Worm (Caenorhabditis elegans) whole organism, L4 larva: ENCODE measurements around the gene D1086.19.

Experiments used
- R02D3.7 ChIP-seq: fragments of 150-350 bp; sonication (generic microtip); optimal IDR thresholded peaks from 3 replicates; lab custom pipeline; 2014; ENCODE audit warnings: missing biosample characterization, missing genetic modification characterization
- ceh-62 ChIP-seq: sonication (generic microtip); optimal IDR thresholded peaks from 2 replicates; lab custom pipeline; 2017; ENCODE audit warnings: missing biosample characterization, missing genetic modification characterization
- dpl-1 ChIP-seq: fragments of 150-350 bp; optimal IDR thresholded peaks from 2 replicates; lab custom pipeline; 2014; ENCODE audit warnings: missing biosample characterization, missing genetic modification reagents, missing genetic modification characterization
- jun-1 ChIP-seq: fragments of 150-350 bp; optimal IDR thresholded peaks from 2 replicates; lab custom pipeline; 2014; ENCODE audit warnings: missing biosample characterization, missing genetic modification reagents, missing genetic modification characterization
- lsy-2 ChIP-seq, 2 experiments: fragments of 150-350 bp in 1 of 2; sonication (generic microtip) in 1 of 2; optimal IDR thresholded peaks; 2 replicates each; lab custom pipeline; 2014 to 2017; ENCODE audit warnings: missing biosample characterization in 2 of 2, missing genetic modification characterization in 2 of 2
- mxl-3 ChIP-seq: fragments of 200-800 bp; sonication (Bioruptor generic); optimal IDR thresholded peaks from 2 replicates; lab custom pipeline; 2018; ENCODE audit warnings: mild to moderate bottlenecking, missing genetic modification characterization, missing compliant biosample characterization
- nhr-11 ChIP-seq: fragments of 150-350 bp; optimal IDR thresholded peaks from 2 replicates; lab custom pipeline; 2014; ENCODE audit warnings: missing biosample characterization, missing genetic modification characterization
- nhr-111 ChIP-seq: fragments of 200-800 bp; sonication (Bioruptor generic); optimal IDR thresholded peaks from 2 replicates; lab custom pipeline; 2018; ENCODE audit warnings: mild to moderate bottlenecking, missing genetic modification characterization, missing compliant biosample characterization
- unc-62 ChIP-seq, 3 experiments: fragments of 150-350 bp in 1 of 3; sonication (generic microtip); optimal IDR thresholded peaks in 2 of 3; peaks in 1 of 3; 1 replicate in 1 of 3; 2 replicates in 2 of 3; lab custom pipeline; 2014 to 2017; ENCODE audit warnings: missing biosample characterization in 3 of 3, missing genetic modification characterization in 3 of 3, missing genetic modification reagents in 3 of 3, missing genotype in 1 of 3

DNA sequence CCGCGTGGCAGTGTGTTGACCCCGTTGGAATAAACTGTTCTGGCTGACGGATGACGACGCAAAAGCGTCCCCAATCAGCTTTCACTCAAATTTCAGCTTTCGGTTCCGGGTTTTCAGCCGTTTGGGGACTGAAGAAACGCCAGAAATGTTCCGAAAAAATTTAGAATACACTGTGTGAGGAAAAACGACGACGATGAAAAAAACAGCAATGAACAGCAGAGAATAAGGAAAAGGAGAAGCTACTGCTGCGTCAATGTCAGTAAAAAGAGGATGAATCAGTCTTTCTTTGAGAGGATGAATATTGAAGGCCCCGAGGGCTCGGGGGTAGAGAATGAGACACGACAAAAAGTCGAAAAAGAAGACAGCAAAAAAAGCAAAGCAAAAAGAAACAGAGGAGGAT lies 40.7 kb downstream of the D1086.19 start:
- TF ChIP-seq ceh-62 (tag; lab: Kevin White, UChicago) = no peak
- TF ChIP-seq nhr-111 (GFP tag; lab: Kevin White, UChicago) = no peak
- TF ChIP-seq R02D3.7 (tag; lab: Kevin White, UChicago) = no peak
- no peak for TF ChIP-seq nhr-11
- TF ChIP-seq jun-1 = no peak
- TF ChIP-seq unc-62 (GFP tag; optimal IDR thresholded peaks at IDR 0.05 in 1 of 2; lab: Kevin White, UChicago) = peak in 1 of 2 experiments; percentile 45
- no peak for TF ChIP-seq unc-62 (tag; optimal IDR thresholded peaks at IDR 0.05; lab: Kevin White, UChicago)
- TF ChIP-seq mxl-3 (GFP tag; lab: Kevin White, UChicago) = no peak
- TF ChIP-seq dpl-1 (GFP tag; lab: Kevin White, UChicago) = no peak
- no peak for TF ChIP-seq lsy-2 (tag; optimal IDR thresholded peaks at IDR 0.05; lab: Kevin White, UChicago)
